Worm (Caenorhabditis elegans): Measurements from ENCODE around the gene sri-74.

- TF ChIP-seq ztf-11 (tag; optimal IDR thresholded peaks at IDR 0.05): no peak
- TF ChIP-seq snpc-4 (tag; optimal IDR thresholded peaks at IDR 0.05): no peak
- no peak for TF ChIP-seq lin-15B (tag; optimal IDR thresholded peaks at IDR 0.05)
- no peak for TF ChIP-seq elt-2 (tag; optimal IDR thresholded peaks at IDR 0.05)
- no peak for TF ChIP-seq ceh-82 (tag; optimal IDR thresholded peaks at IDR 0.05)
- TF ChIP-seq egl-27 (tag; optimal IDR thresholded peaks at IDR 0.05): no peak
- TF ChIP-seq daf-12 (tag; optimal IDR thresholded peaks at IDR 0.05): no peak
Observed at ce11 chrII:2629270-2629669, 46.3 kb upstream of the sri-74 start, which contains the start of gene sri-37.

All from whole organism, L3 larva.